Worm (Caenorhabditis elegans): ENCODE measurements around the gene fkb-4.
A peak's percentile ranks its signal among the peaks of the same experiment; 100 is the strongest.

fkb-4 gene

DNA sequence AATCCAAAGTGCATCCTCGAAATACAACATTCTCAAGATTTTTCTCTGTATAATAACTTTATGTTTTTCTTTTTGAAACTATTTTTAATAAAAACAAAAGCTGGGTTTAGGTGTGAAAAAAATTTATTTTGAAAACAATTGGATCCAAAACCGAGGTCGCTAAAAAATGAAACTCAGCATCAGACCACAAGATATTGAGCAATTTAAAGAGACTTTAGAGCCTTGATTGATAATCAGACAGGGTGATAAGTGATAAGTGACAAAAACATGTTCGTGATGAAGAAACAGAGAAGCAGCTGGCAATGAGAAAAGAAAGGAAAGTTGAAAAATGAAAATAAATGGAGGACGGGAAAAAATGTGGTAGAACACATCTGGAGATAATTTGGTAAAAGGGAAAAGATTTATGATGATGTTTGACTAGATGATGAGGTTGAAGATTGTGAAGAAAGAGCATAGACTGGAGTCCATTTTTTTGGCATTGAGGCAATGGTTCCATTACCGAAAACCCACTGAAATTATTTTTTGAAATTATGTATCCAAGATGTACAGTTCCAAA, 35.4 kb downstream of the fkb-4 start, which contains the start of gene C15C8.6:
Gene C15C8.6, minus strand, starts transcription at position 51 of the 556 bp plus-strand sequence.
- TF ChIP-seq nhr-232 (tag; optimal IDR thresholded peaks at IDR 0.05) (no peak), gmeb-2 (tag; optimal IDR thresholded peaks at IDR 0.05) (no peak), nhr-11 (tag; optimal IDR thresholded peaks at IDR 0.05) (no peak), pqm-1 (tag; optimal IDR thresholded peaks at IDR 0.05) (no peak), ceh-24 (tag; optimal IDR thresholded peaks at IDR 0.05) (no peak), sox-4 (tag; optimal IDR thresholded peaks at IDR 0.05) (no peak), fkh-10 (GFP tag; optimal IDR thresholded peaks at IDR 0.05) (no peak), nfya-1 (tag; optimal IDR thresholded peaks at IDR 0.05) (no peak), tbx-7 (tag; optimal IDR thresholded peaks at IDR 0.05) (no peak), rnt-1 (tag; optimal IDR thresholded peaks at IDR 0.05) (no peak), C38D4.7 (GFP tag; optimal IDR thresholded peaks at IDR 0.05) (no peak), sdc-2 (tag; optimal IDR thresholded peaks at IDR 0.05) (no peak), ceh-45 (GFP tag; IDR thresholded peaks at IDR 0.05) (no peak), syd-9 (tag; optimal IDR thresholded peaks at IDR 0.05) (no peak), fkh-6 (tag; optimal IDR thresholded peaks at IDR 0.05) (no peak), hlh-6 (tag; optimal IDR thresholded peaks at IDR 0.05) (no peak), F13H6.1 (tag; optimal IDR thresholded peaks at IDR 0.05) (no peak), ceh-31 (tag; optimal IDR thresholded peaks at IDR 0.05) (no peak)

ce11 chrV:12749558-12749957, 37.4 kb downstream of the fkb-4 start:
- TF ChIP-seq ttx-3 (tag; optimal IDR thresholded peaks at IDR 0.05) = no peak

DNA sequence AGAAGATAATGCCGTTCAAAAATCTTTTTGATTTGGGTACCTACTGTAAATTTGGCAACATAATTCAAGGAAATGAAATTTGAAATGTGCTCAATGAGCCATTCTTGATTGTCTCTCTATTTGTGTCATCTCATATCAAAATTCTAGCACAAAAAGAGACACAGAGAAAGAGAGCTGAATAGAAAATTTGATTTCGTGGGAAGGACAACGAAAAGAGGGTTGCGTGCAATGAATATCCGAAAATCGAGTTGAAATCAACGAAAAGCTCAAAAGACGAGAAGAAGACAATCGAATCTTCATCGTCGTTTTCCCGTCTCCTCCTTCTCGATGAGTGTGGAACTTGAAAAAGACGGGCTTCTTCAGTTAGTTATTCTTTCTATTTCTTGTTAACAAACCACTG, 39.1 kb downstream of the fkb-4 start, which contains the start of gene C15C8.5:
Gene C15C8.5, plus strand, starts transcription at position 152 of the 400 bp plus-strand sequence.
- TF ChIP-seq ceh-14 (tag; optimal IDR thresholded peaks at IDR 0.05) (no peak), unc-42 (tag; optimal IDR thresholded peaks at IDR 0.05) (peak; percentile 97)

- TF ChIP-seq ttx-3 (tag; optimal IDR thresholded peaks at IDR 0.05) (no peak), gmeb-2 (tag; optimal IDR thresholded peaks at IDR 0.05) (no peak)
Measured at ce11 chrV:12747431-12747830, 39.5 kb downstream of the fkb-4 start, which contains the start of gene C15C8.4. C15C8.4 (minus strand) TSS chrV:12747463.

DNA sequence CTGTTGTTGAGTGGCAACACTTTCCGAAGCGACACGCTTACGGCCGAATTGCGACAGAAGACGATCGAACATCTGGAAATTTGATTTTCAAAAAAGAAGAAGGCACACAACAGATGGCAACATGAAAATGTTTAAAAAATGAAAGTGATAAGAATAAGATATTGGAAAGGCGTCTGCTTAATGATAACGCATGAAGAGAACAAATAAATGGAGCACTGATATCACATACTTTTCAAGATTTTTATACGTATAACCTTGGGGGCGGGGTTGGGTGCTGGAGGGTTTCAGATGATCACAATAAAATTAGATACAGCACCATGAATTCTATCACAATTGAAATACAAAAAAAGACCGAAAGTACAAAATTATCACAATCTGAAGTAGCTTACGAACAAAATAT, 41.9 kb downstream of the fkb-4 start, which contains the start of gene C15C8.7:
Gene C15C8.7, minus strand, starts transcription at position 72 of the 400 bp plus-strand sequence.
- peak; percentile 74 for TF ChIP-seq elt-2 (tag; optimal IDR thresholded peaks at IDR 0.05)
- TF ChIP-seq unc-86 (tag; optimal IDR thresholded peaks at IDR 0.05) = no peak

DNA sequence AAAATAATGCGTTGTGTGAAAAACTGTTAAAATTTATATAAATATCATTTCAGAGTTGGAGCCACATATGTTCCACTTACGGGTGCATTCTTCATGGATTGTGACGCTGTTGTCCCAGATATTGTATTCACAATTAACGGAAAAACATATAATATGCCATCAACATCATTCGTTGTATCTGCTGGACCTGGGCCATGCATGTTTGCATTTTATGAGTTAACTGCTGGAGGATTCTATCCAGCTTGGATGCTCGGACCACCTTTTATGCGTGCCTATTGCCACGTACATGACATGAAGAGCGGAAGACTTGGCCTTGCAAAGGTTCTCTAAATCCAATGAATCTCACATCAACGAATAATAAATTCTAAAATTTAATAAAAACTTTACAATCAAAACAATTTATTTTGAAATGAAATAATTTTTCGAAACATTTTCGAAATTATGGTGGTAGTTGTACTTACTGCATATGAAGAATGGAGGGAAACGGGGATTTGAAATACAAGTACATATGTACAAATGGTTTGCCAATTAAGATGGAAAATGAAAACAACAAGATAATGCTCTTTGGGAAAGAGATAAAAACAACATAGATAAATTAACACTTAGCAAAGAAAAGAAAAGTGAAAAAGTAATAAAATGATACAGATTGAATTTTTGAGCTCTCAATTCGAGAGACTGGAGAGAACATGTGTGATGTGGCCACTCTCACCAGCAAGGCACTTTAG, 43.0 kb downstream of the fkb-4 start:
- TF ChIP-seq tbx-2 (tag; optimal IDR thresholded peaks at IDR 0.05) = no peak
- TF ChIP-seq hlh-15 (tag; optimal IDR thresholded peaks at IDR 0.05) = no peak
- TF ChIP-seq ahr-1 (tag; optimal IDR thresholded peaks at IDR 0.05) = no peak
- no peak for TF ChIP-seq C38D4.7 (GFP tag; optimal IDR thresholded peaks at IDR 0.05)
- TF ChIP-seq T23F11.4 (GFP tag; optimal IDR thresholded peaks at IDR 0.05) = no peak
- TF ChIP-seq ceh-24 (tag; optimal IDR thresholded peaks at IDR 0.05) = no peak
- no peak for TF ChIP-seq ttx-3 (tag; optimal IDR thresholded peaks at IDR 0.05)
- no peak for TF ChIP-seq K09A11.1 (tag; optimal IDR thresholded peaks at IDR 0.05; ENCODE audit: insufficient read depth)
- TF ChIP-seq ceh-22 (tag; optimal IDR thresholded peaks at IDR 0.05) = no peak
- TF ChIP-seq pha-2 (tag; optimal IDR thresholded peaks at IDR 0.05) = no peak
- TF ChIP-seq fkh-10 (GFP tag; optimal IDR thresholded peaks at IDR 0.05) = no peak
- no peak for TF ChIP-seq che-1 (tag; optimal IDR thresholded peaks at IDR 0.05)
- no peak for TF ChIP-seq dve-1 (tag; optimal IDR thresholded peaks at IDR 0.05)
- no peak for TF ChIP-seq zip-5 (tag; optimal IDR thresholded peaks at IDR 0.05)
- TF ChIP-seq mec-3 (tag; optimal IDR thresholded peaks at IDR 0.05; ENCODE audit: borderline replicate concordance) = no peak
- TF ChIP-seq ceh-30 (tag; optimal IDR thresholded peaks at IDR 0.05) = no peak
